Worm (Caenorhabditis elegans) whole organism, young adult: ENCODE measurements around the gene slfl-5.
A peak's percentile ranks its signal among the peaks of the same experiment; 100 is the strongest.

Source experiments
- B0261.1 ChIP-seq: sonication (generic microtip); optimal IDR thresholded peaks from 2 replicates; lab custom pipeline; 2016; ENCODE audit warnings: mild to moderate bottlenecking, missing genetic modification characterization, moderate library complexity, missing compliant biosample characterization
- C17E4.6 ChIP-seq: fragments of 200-800 bp; sonication (Bioruptor generic); IDR thresholded peaks from 2 replicates; pipeline ENCODE4 v1.3.6; 2022; ENCODE audit warnings: missing genetic modification reagents, missing genetic modification characterization, missing compliant biosample characterization
- F33H1.4 ChIP-seq: fragments of 200-800 bp; sonication (Bioruptor generic); IDR thresholded peaks from 2 replicates; pipeline ENCODE4 v1.3.6; 2022; ENCODE audit warnings: missing genetic modification reagents, missing genetic modification characterization, missing compliant biosample characterization
- F55B11.4 ChIP-seq: sonication (generic microtip); optimal IDR thresholded peaks from 2 replicates; lab custom pipeline; 2016; ENCODE audit warnings: missing compliant biosample characterization, missing genetic modification characterization, borderline replicate concordance; ENCODE audit not compliant: insufficient read depth
- F57A8.1 ChIP-seq: fragments of 200-800 bp; sonication (Bioruptor generic); optimal IDR thresholded peaks from 2 replicates; lab custom pipeline; 2018; ENCODE audit warnings: mild to moderate bottlenecking, missing genetic modification characterization, moderate library complexity, missing compliant biosample characterization
- ama-1 ChIP-seq, 3 experiments: fragments of 150-350 bp in 1 of 3; sonication (generic microtip) in 2 of 3; optimal IDR thresholded peaks; 2 replicates each; lab custom pipeline; 2014 to 2018; ENCODE audit warnings: missing biosample characterization in 2 of 3, missing genetic modification characterization in 2 of 3, missing genetic modification reagents in 2 of 3
- aptf-3 ChIP-seq: fragments of 200-800 bp; sonication (Bioruptor generic); IDR thresholded peaks from 2 replicates; pipeline ENCODE4 v1.3.6; 2022; ENCODE audit warnings: missing genetic modification characterization, missing compliant biosample characterization
- athp-1 ChIP-seq: sonication (generic microtip); optimal IDR thresholded peaks from 2 replicates; lab custom pipeline; 2017; ENCODE audit warnings: mild to moderate bottlenecking, missing genetic modification characterization, missing compliant biosample characterization
- attf-5 ChIP-seq: fragments of 200-800 bp; sonication (Bioruptor generic); optimal IDR thresholded peaks from 2 replicates; lab custom pipeline; 2018; ENCODE audit warnings: mild to moderate bottlenecking, missing genetic modification characterization, missing compliant biosample characterization
- attf-6 ChIP-seq: fragments of 200-800 bp; sonication (Bioruptor generic); IDR thresholded peaks from 2 replicates; pipeline ENCODE4 v1.3.6; 2022; ENCODE audit warnings: missing genetic modification reagents, missing genetic modification characterization, missing compliant biosample characterization
- bed-1 ChIP-seq: fragments of 200-800 bp; sonication (Bioruptor generic); IDR thresholded peaks from 2 replicates; pipeline ENCODE4 v1.3.6; 2022; ENCODE audit warnings: missing genetic modification reagents, missing genetic modification characterization, missing compliant biosample characterization
- cebp-1 ChIP-seq, 2 experiments: fragments of 200-800 bp in 1 of 2; sonication (Bioruptor generic) in 1 of 2; sonication (generic microtip) in 1 of 2; IDR thresholded peaks in 1 of 2; optimal IDR thresholded peaks in 1 of 2; 2 replicates each; pipeline versions ENCODE4 v1.3.6 to Lab custom; 2017 to 2022; ENCODE audit warnings: missing compliant biosample characterization in 2 of 2, missing genetic modification characterization in 2 of 2, mild to moderate bottlenecking in 1 of 2, missing genetic modification reagents in 1 of 2, moderate library complexity in 1 of 2
- ceh-100 ChIP-seq: fragments of 200-800 bp; sonication (Bioruptor generic); IDR thresholded peaks from 2 replicates; pipeline ENCODE4 v1.3.6; 2022; ENCODE audit warnings: missing genetic modification reagents, missing genetic modification characterization, missing compliant biosample characterization
- ceh-27 ChIP-seq: fragments of 200-800 bp; sonication (Bioruptor generic); optimal IDR thresholded peaks from 2 replicates; lab custom pipeline; 2018; ENCODE audit warnings: mild to moderate bottlenecking, missing genetic modification characterization, moderate library complexity, missing compliant biosample characterization
- ceh-58 ChIP-seq: fragments of 200-800 bp; sonication (Bioruptor generic); IDR thresholded peaks from 2 replicates; pipeline ENCODE4 v1.3.6; 2022; ENCODE audit warnings: missing genetic modification characterization, missing compliant biosample characterization
- die-1 ChIP-seq: sonication (generic microtip); optimal IDR thresholded peaks from 2 replicates; lab custom pipeline; 2016; ENCODE audit warnings: missing genotype, mild to moderate bottlenecking, missing genetic modification characterization, missing compliant biosample characterization
- dpl-1 ChIP-seq: fragments of 150-350 bp; optimal IDR thresholded peaks from 2 replicates; lab custom pipeline; 2014; ENCODE audit warnings: missing biosample characterization, missing genetic modification reagents, missing genetic modification characterization
- efl-1 ChIP-seq: fragments of 150-350 bp; optimal IDR thresholded peaks from 2 replicates; lab custom pipeline; 2014; ENCODE audit warnings: missing biosample characterization, missing genetic modification reagents, missing genetic modification characterization
- egl-18 ChIP-seq: fragments of 200-800 bp; sonication (Bioruptor generic); IDR thresholded peaks from 2 replicates; pipeline ENCODE4 v1.3.6; 2022; ENCODE audit warnings: missing genetic modification reagents, missing genetic modification characterization, missing compliant biosample characterization
- egrh-3 ChIP-seq: fragments of 200-800 bp; sonication (Bioruptor generic); IDR thresholded peaks from 2 replicates; pipeline ENCODE4 v1.3.6; 2022; ENCODE audit warnings: missing genetic modification reagents, missing genetic modification characterization, missing compliant biosample characterization
- gei-17 ChIP-seq: fragments of 200-800 bp; sonication (Bioruptor generic); optimal IDR thresholded peaks from 2 replicates; lab custom pipeline; 2018; ENCODE audit warnings: mild to moderate bottlenecking, missing genetic modification characterization, missing compliant biosample characterization
- hlh-26 ChIP-seq: fragments of 200-800 bp; sonication (Bioruptor generic); conservative IDR thresholded peaks from 2 replicates; pipeline ENCODE4 v1.3.6; 2022; ENCODE audit warnings: missing genetic modification reagents, missing genetic modification characterization, missing compliant biosample characterization
- hmg-1.2 ChIP-seq: fragments of 200-800 bp; sonication (Bioruptor generic); IDR thresholded peaks from 2 replicates; pipeline ENCODE4 v1.3.6; 2022; ENCODE audit warnings: missing genetic modification reagents, missing genetic modification characterization, missing compliant biosample characterization
- hrde-1 ChIP-seq: sonication (generic microtip); optimal IDR thresholded peaks from 2 replicates; lab custom pipeline; 2016; ENCODE audit warnings: missing genetic modification characterization, mild to moderate bottlenecking, missing compliant biosample characterization, moderate library complexity, missing genotype, missing genetic modification reagents, borderline replicate concordance
- lsy-27 ChIP-seq: sonication (generic microtip); optimal IDR thresholded peaks from 2 replicates; lab custom pipeline; 2017; ENCODE audit warnings: missing genetic modification characterization, mild to moderate bottlenecking, missing compliant biosample characterization, antibody characterized with exemption, missing genotype, borderline replicate concordance; ENCODE audit not compliant: insufficient read depth
- madf-10 ChIP-seq: sonication (generic microtip); optimal IDR thresholded peaks from 2 replicates; lab custom pipeline; 2016; ENCODE audit warnings: mild to moderate bottlenecking, missing genetic modification characterization, missing compliant biosample characterization
- madf-3 ChIP-seq: fragments of 200-800 bp; sonication (Bioruptor generic); IDR thresholded peaks from 2 replicates; pipeline ENCODE4 v1.3.6; 2022; ENCODE audit warnings: missing genetic modification reagents, missing genetic modification characterization, missing compliant biosample characterization
- madf-6 ChIP-seq: fragments of 200-800 bp; sonication (Bioruptor generic); IDR thresholded peaks from 2 replicates; pipeline ENCODE4 v1.3.6; 2022; ENCODE audit warnings: missing genetic modification reagents, missing genetic modification characterization, missing compliant biosample characterization
- mcd-1 ChIP-seq: fragments of 200-800 bp; sonication (Bioruptor generic); IDR thresholded peaks from 2 replicates; pipeline ENCODE4 v1.3.6; 2022; ENCODE audit warnings: missing genetic modification reagents, missing genetic modification characterization, missing compliant biosample characterization
- mes-4 ChIP-seq: sonication (generic microtip); optimal IDR thresholded peaks from 2 replicates; lab custom pipeline; 2016; ENCODE audit warnings: missing genotype, missing genetic modification characterization, missing compliant biosample characterization
- mxl-1 ChIP-seq: sonication (generic microtip); optimal IDR thresholded peaks from 2 replicates; lab custom pipeline; 2016; ENCODE audit warnings: missing genetic modification characterization, missing compliant biosample characterization
- nfya-1 ChIP-seq: sonication (generic microtip); optimal IDR thresholded peaks from 2 replicates; lab custom pipeline; 2017; ENCODE audit warnings: antibody characterized with exemption, missing compliant biosample characterization, missing genetic modification characterization, borderline replicate concordance; ENCODE audit not compliant: insufficient read depth
- nfyb-1 ChIP-seq: fragments of 200-800 bp; sonication (Bioruptor generic); IDR thresholded peaks from 2 replicates; pipeline ENCODE4 v1.3.6; 2022; ENCODE audit warnings: missing genetic modification reagents, missing genetic modification characterization, missing compliant biosample characterization
- nhr-90 ChIP-seq: sonication (generic microtip); optimal IDR thresholded peaks from 2 replicates; lab custom pipeline; 2016; ENCODE audit warnings: missing genotype, mild to moderate bottlenecking, missing genetic modification characterization, missing compliant biosample characterization
- pbrm-1 ChIP-seq: fragments of 200-800 bp; sonication (Bioruptor generic); IDR thresholded peaks from 2 replicates; pipeline ENCODE4 v1.3.6; 2022; ENCODE audit warnings: missing genetic modification reagents, missing genetic modification characterization, missing compliant biosample characterization
- sdz-38 ChIP-seq: sonication (generic microtip); optimal IDR thresholded peaks from 2 replicates; lab custom pipeline; 2016; ENCODE audit warnings: missing genotype, missing genetic modification characterization, missing compliant biosample characterization
- snpc-1.3 ChIP-seq: sonication (generic microtip); optimal IDR thresholded peaks from 2 replicates; lab custom pipeline; 2017; ENCODE audit warnings: missing genetic modification characterization, mild to moderate bottlenecking, missing compliant biosample characterization, antibody characterized with exemption, moderate library complexity, missing genotype, missing genetic modification reagents; ENCODE audit not compliant: insufficient read depth
- sptf-2 ChIP-seq: fragments of 200-800 bp; sonication (Bioruptor generic); optimal IDR thresholded peaks from 2 replicates; lab custom pipeline; 2018; ENCODE audit warnings: mild to moderate bottlenecking, missing genetic modification characterization, missing compliant biosample characterization
- ztf-25 ChIP-seq: fragments of 200-800 bp; sonication (Bioruptor generic); IDR thresholded peaks from 2 replicates; pipeline ENCODE4 v1.3.6; 2022; ENCODE audit warnings: missing genetic modification reagents, missing genetic modification characterization, missing compliant biosample characterization

The slfl-5 gene

ce11 chrV:12271495-12271894 is 26.7 kb upstream of the slfl-5 start, which contains the start of the genes tsfm-1 and capg-2:
TSS of gene tsfm-1 (minus strand) at chrV:12271551.
TSS of gene capg-2 (plus strand) at chrV:12271873.
- TF ChIP-seq mcd-1 (GFP tag; lab: Robert Waterston, UW) (peak; percentile 61; the same call in 1 of the 2 replicates), egl-18 (GFP tag; lab: Robert Waterston, UW) (no peak), ceh-100 (GFP tag; lab: Robert Waterston, UW) (no peak), sptf-2 (GFP tag; lab: Kevin White, UChicago) (no peak), ceh-58 (GFP tag; lab: Robert Waterston, UW) (no peak), dpl-1 (GFP tag; lab: Kevin White, UChicago) (peak; percentile 21), aptf-3 (GFP tag; lab: Robert Waterston, UW) (no peak), madf-6 (GFP tag; lab: Robert Waterston, UW) (0 out of 2 replicates have a peak, but pooled peaks have one; percentile 19), attf-6 (GFP tag; lab: Robert Waterston, UW) (no peak), efl-1 (GFP tag; lab: Kevin White, UChicago) (peak; percentile 67)

- TF ChIP-seq hrde-1 (no peak), athp-1 (tag; lab: Kevin White, UChicago) (no peak)
These were observed 24.5 kb upstream of the slfl-5 start, which contains the start of gene twk-24 for ce11 chrV:12269272-12269767. TSS of gene twk-24 (minus strand) at chrV:12269322.

- no peak for TF ChIP-seq nhr-90 (tag; lab: Kevin White, UChicago)
- no peak for TF ChIP-seq egrh-3
- no peak for TF ChIP-seq F55B11.4 (tag; lab: Kevin White, UChicago)
- TF ChIP-seq B0261.1 = no peak
- no peak for TF ChIP-seq nfya-1 (tag; lab: Kevin White, UChicago)
- no peak for TF ChIP-seq mes-4
- TF ChIP-seq nfyb-1 (GFP tag; lab: Robert Waterston, UW) = no peak
- TF ChIP-seq mxl-1 (tag; lab: Kevin White, UChicago) = no peak
- no peak for TF ChIP-seq C17E4.6
- no peak for TF ChIP-seq ama-1 (optimal IDR thresholded peaks at IDR 0.05; lab: Kevin White, UChicago)
- no peak for TF ChIP-seq ama-1 (GFP tag; optimal IDR thresholded peaks at IDR 0.05; lab: Kevin White, UChicago)
- no peak for TF ChIP-seq snpc-1.3 (tag; lab: Kevin White, UChicago)
- no peak for TF ChIP-seq bed-1 (GFP tag; lab: Robert Waterston, UW)
These were observed 18.9 kb upstream of the slfl-5 start, which contains the start of gene ssp-35 for ce11 chrV:12263723-12264122. TSS of gene ssp-35 (minus strand) at chrV:12263823.

ce11 chrV:12261377-12261776 is 16.5 kb upstream of the slfl-5 start, which contains the start of gene tbb-6:
TSS of gene tbb-6 (plus strand) at chrV:12261531.
- no peak for TF ChIP-seq lsy-27 (tag; lab: Kevin White, UChicago)
- TF ChIP-seq cebp-1 (GFP tag; IDR thresholded peaks at IDR 0.05; lab: Robert Waterston, UW) = peak; percentile 96
- TF ChIP-seq cebp-1 (tag; optimal IDR thresholded peaks at IDR 0.05; lab: Kevin White, UChicago) = peak; percentile 99
- TF ChIP-seq, all 124 proteins: peak for 1

ce11 chrV:12258922-12259321 is 14.1 kb upstream of the slfl-5 start, which contains the start of gene ugt-56:
TSS of gene ugt-56 (plus strand) at chrV:12258982.
- TF ChIP-seq hmg-1.2 = no peak
- no peak for TF ChIP-seq aptf-3 (GFP tag; lab: Robert Waterston, UW)
- no peak for TF ChIP-seq F33H1.4 (GFP tag; lab: Robert Waterston, UW)
- TF ChIP-seq die-1 (tag; lab: Kevin White, UChicago) = no peak
- TF ChIP-seq mes-4 = no peak
- no peak for TF ChIP-seq dpl-1 (GFP tag; lab: Kevin White, UChicago)
- no peak for TF ChIP-seq madf-3 (GFP tag; lab: Robert Waterston, UW)
- TF ChIP-seq sdz-38 (tag; lab: Kevin White, UChicago) = no peak
- TF ChIP-seq ama-1 (optimal IDR thresholded peaks at IDR 0.05; lab: Kevin White, UChicago) = no peak
- TF ChIP-seq ama-1 (GFP tag; optimal IDR thresholded peaks at IDR 0.05; lab: Kevin White, UChicago) = no peak
- TF ChIP-seq hlh-26 = no peak
- TF ChIP-seq ztf-25 (GFP tag; lab: Robert Waterston, UW) = no peak
- no peak for TF ChIP-seq attf-6 (GFP tag; lab: Robert Waterston, UW)
- no peak for TF ChIP-seq attf-5 (GFP tag; lab: Kevin White, UChicago)
- no peak for TF ChIP-seq madf-10
- no peak for TF ChIP-seq pbrm-1
- no peak for TF ChIP-seq snpc-1.3 (tag; lab: Kevin White, UChicago)
- TF ChIP-seq F57A8.1 (GFP tag; lab: Kevin White, UChicago) = no peak
- TF ChIP-seq gei-17 (GFP tag; lab: Kevin White, UChicago) = no peak
- TF ChIP-seq ceh-27 (GFP tag; lab: Kevin White, UChicago) = no peak
